Fruit fly (Drosophila melanogaster): ENCODE data around the gene CG11353.

Gene CG11353

DNA sequence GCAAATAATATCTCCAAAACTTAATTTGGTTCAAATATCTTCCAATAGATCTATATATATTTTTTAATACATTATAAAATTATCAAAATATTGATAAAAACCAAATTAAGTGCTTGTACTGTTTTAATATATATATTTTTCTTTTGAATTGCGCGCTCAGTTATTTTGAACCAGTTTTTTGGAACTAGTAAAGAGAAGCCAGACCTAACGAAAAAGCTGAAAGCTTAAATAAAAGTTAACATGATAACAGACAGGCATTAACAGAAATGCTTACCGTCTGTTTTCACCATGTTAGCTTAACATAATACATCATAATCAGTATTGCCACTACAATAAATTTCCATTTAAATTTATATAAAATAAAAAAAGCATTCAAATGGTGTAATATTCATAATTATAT, 22.7 kb upstream of the CG11353 start:
- TF ChIP-seq insv (optimal IDR thresholded peaks at IDR 0.05) (no peak), psq (optimal IDR thresholded peaks at IDR 0.05) (no peak), ttk (optimal IDR thresholded peaks at IDR 0.05) (no peak), Myc (optimal IDR thresholded peaks at IDR 0.05) (no peak), h (optimal IDR thresholded peaks at IDR 0.05) (no peak), Sin3A (optimal IDR thresholded peaks at IDR 0.05) (no peak)

DNA sequence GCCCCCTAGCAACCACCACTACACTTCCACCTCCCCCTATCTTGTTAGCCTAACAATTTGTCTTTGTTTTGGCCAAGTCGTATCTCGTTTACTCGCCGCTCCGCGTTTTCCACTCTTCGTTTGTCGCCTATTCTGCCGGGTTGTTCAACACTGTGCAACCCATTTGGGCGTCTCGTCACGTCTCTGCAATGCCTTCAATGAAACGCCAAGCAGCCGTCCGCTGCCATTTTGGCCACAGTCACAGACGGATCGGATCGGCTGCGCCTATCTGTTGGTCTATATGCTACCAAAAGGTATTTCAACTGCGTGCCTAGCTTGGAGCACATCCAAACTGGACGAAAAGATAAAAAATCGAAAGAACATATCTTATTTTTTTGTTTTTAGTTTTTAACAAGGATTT, 16.6 kb upstream of the CG11353 start:
- no peak for TF ChIP-seq insv (optimal IDR thresholded peaks at IDR 0.05)
- TF ChIP-seq ttk (optimal IDR thresholded peaks at IDR 0.05) = no peak
- no peak for TF ChIP-seq Myc (optimal IDR thresholded peaks at IDR 0.05)
- no peak for TF ChIP-seq psq (optimal IDR thresholded peaks at IDR 0.05)
- TF ChIP-seq Sin3A (optimal IDR thresholded peaks at IDR 0.05) = no peak
- TF ChIP-seq h (optimal IDR thresholded peaks at IDR 0.05) = no peak

DNA sequence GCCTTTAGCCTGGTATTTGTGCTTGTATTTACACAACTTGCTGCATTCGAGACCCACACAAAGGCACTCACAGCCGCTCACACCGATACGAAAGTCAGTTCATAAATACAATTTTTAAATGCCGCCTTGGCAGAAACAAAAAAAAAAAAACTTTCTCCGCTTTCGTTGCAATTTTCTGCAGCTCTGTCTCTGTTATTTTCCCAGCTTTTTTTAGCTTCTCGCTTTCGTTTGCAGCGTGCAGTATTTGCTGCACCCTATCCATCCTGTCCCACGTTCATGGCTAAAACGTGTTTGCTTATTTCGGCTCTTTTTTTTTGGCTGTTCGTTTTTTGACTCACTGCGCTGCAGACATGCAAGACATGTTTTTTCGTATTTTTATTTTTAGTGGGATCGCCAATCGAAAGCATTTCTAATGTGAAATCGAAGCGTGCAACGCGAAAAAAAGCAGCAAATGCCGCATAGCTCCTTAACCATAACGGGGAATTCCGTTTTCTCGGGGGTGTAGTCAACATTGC, 13.5 kb upstream of the CG11353 start:
- no peak for TF ChIP-seq Sin3A (optimal IDR thresholded peaks at IDR 0.05)
- TF ChIP-seq ttk (optimal IDR thresholded peaks at IDR 0.05) = no peak
- no peak for TF ChIP-seq insv (optimal IDR thresholded peaks at IDR 0.05)
- TF ChIP-seq psq (optimal IDR thresholded peaks at IDR 0.05) = no peak
- TF ChIP-seq h (optimal IDR thresholded peaks at IDR 0.05) = no peak
- no peak for TF ChIP-seq Myc (optimal IDR thresholded peaks at IDR 0.05)

DNA sequence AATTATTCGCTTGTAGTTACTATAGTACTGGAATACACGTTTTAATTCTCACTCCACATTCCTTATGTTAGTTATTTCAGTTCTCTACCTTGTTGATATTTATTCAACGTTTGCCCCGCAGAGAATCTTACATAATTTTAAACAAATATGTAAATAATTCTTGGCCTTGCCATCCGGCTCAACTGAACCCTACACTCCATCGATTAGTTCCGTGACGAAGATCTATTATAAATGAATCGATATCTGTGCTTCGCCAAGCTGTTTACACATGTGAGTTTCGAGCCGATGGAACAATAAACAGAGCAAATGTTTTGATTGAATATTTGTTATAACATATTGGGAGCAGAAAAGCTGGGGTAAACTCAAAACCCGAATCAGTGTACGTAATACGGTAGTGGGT, 11.2 kb upstream of the CG11353 start:
- TF ChIP-seq psq (optimal IDR thresholded peaks at IDR 0.05) (no peak), h (optimal IDR thresholded peaks at IDR 0.05) (no peak), Sin3A (optimal IDR thresholded peaks at IDR 0.05) (no peak)

DNA sequence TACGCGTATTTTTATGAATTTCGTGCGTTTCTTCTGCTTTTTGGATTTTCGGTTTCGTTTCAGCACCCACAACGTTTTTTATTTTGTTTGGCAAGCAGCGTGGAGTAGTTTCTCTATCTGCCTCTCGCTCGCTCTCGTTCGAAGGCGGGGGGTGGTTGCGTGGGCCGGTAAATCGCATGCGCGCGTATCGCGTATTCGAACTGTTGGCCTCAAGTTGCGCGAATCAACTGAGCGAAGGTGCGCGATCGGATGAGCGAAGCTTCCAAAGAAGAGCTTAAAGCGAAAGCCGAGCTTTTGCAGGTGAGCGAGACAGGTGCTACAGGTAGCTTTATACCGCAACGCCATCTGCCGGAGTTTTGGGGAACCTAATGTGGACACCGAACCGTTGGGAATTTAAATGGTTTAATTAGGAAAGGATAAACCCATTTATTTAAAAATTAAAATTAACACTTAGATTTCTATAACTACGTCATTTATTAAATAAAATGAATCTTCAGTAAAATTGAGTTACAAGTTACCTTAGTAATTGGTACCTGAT, 960 bp upstream of the CG11353 start, which contains the start of gene Tie:
Tie (minus strand) TSS at position 205 of the 538 bp plus-strand sequence.
- no peak for TF ChIP-seq ttk (optimal IDR thresholded peaks at IDR 0.05)
- no peak for TF ChIP-seq h (optimal IDR thresholded peaks at IDR 0.05)
- no peak for TF ChIP-seq psq (optimal IDR thresholded peaks at IDR 0.05)
- no peak for TF ChIP-seq insv (optimal IDR thresholded peaks at IDR 0.05)
- no peak for TF ChIP-seq Myc (optimal IDR thresholded peaks at IDR 0.05)
- TF ChIP-seq Sin3A (optimal IDR thresholded peaks at IDR 0.05) = no peak

DNA sequence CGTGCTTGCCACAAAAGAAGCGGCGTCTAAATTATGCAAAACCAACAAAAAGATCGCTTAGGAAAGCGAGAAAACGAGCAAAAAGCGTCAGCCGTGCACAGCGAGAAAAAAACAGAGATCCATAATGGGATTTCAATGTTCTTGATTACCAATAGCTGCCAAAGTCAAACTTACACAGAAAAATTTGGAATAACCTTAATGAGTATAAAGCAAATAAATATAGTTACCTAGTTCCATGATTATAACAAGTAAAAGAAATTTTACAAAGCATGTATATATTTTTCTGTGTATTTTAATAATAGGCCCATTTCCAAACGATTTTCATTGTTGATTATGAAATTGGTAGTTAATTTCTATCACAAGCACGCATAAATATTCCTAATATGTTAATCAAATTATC, 971 bp downstream of the CG11353 start:
- TF ChIP-seq insv (optimal IDR thresholded peaks at IDR 0.05) = no peak
- TF ChIP-seq psq (optimal IDR thresholded peaks at IDR 0.05) = no peak
- no peak for TF ChIP-seq Myc (optimal IDR thresholded peaks at IDR 0.05)
- TF ChIP-seq ttk (optimal IDR thresholded peaks at IDR 0.05) = no peak
- TF ChIP-seq h (optimal IDR thresholded peaks at IDR 0.05) = no peak
- no peak for TF ChIP-seq Sin3A (optimal IDR thresholded peaks at IDR 0.05)

DNA sequence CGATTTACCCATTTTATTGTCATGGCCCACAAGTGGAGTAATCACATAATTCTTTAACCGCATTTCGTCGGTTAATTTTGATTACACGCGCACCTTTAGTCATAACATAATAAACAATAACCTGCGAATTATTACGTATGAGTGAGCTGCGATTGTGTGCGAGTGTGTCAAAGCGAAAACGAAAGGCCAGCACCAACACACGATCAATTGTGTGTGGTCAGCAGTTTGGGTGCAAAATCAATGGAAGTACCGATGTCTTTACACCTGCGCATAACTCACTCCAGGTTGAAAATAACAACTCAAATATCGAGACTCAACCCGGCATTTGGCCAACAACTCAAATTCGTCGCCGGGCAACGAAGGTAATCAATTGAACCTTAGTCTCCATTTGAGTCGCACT, 1.5 kb downstream of the CG11353 start:
- no peak for TF ChIP-seq insv (optimal IDR thresholded peaks at IDR 0.05)
- TF ChIP-seq h (optimal IDR thresholded peaks at IDR 0.05) = no peak
- TF ChIP-seq psq (optimal IDR thresholded peaks at IDR 0.05) = no peak
- no peak for TF ChIP-seq ttk (optimal IDR thresholded peaks at IDR 0.05)
- no peak for TF ChIP-seq Myc (optimal IDR thresholded peaks at IDR 0.05)
- no peak for TF ChIP-seq Sin3A (optimal IDR thresholded peaks at IDR 0.05)

DNA sequence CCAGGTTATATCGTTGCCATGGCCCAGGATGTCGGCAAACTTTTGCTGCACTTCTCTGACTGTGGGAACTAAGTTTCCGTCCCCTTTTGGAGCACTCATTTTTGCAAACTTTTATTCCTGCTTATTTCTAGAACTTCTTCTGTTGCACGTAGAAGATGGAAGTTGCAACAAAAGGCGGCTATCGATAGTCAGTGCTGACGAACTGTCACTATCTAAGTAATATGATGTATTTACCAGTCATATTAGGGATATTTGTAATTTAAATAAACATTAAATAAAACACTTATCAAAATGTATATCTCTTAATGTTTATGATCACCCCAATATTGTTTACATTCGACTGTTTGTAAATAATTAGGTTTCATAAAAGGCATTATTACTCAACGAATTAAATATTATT, 8.1 kb downstream of the CG11353 start, which contains the start of gene CG32243:
CG32243 (minus strand) TSS at position 175 of the 400 bp plus-strand sequence.
- no peak for TF ChIP-seq Sin3A (optimal IDR thresholded peaks at IDR 0.05)
- TF ChIP-seq insv (optimal IDR thresholded peaks at IDR 0.05) = no peak
- no peak for TF ChIP-seq ttk (optimal IDR thresholded peaks at IDR 0.05)
- TF ChIP-seq h (optimal IDR thresholded peaks at IDR 0.05) = no peak
- TF ChIP-seq Myc (optimal IDR thresholded peaks at IDR 0.05) = no peak
- no peak for TF ChIP-seq psq (optimal IDR thresholded peaks at IDR 0.05)

DNA sequence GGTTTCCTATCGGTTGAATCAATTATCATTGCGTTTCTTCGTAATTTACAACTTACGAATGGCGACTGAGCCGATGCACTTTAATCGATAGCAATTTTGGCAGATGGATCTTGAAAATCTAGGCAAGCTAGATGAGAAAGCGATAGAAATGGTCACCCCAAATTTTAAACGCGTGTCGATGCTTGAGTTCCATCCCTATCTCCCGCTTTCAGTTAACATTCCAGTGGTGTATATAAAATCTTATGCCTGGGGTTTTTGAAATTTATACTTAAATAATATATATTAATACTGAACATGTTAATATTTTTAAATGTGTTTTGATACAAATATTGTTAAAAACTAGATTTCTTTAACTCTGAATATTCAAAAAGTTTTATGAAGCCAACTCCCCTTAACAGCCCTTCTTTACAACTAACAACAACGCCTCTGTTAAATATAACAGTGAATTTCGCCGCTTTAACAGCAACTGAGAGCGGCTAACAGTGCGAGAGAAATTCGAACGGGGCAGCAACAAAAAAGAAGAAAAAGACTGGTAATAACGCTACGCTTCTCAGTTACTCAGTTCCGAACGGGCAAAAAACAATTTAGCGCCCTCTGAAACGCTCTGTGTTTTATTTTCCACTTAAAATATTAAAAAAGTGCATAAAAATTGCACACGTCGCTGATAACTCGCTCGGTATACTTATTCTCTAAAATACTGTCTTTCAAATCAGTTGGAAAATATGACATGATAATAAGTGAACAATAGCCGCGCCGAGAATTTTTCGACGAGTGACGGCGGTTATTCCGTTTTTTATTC, 8.8 kb downstream of the CG11353 start, which contains the start of gene CG11357:
CG11357 (plus strand) TSS at position 479 of the 799 bp plus-strand sequence.
- TF ChIP-seq Sin3A (optimal IDR thresholded peaks at IDR 0.05) (no peak), h (optimal IDR thresholded peaks at IDR 0.05) (no peak), insv (optimal IDR thresholded peaks at IDR 0.05) (no peak), psq (optimal IDR thresholded peaks at IDR 0.05) (no peak)

DNA sequence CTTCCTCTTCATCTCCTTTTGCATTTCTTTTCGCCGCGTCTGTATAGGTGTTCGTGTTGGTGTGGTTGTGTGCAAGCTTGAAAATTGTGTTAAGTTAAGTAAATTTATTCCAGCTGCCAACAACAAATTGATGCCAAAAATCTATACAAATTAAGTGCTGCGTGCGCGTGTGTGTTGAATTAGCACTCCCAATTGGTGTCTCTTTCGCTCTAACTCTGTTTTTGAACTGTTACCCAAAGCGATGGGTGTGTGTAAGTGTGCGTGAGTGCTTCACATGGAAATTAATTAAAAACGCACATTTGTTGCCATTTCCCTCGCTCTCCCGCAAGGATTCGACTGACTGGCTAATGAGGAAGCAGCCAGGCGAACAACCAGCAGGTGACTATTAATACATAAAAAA, 9.6 kb downstream of the CG11353 start:
- TF ChIP-seq h (optimal IDR thresholded peaks at IDR 0.05) = no peak
- TF ChIP-seq psq (optimal IDR thresholded peaks at IDR 0.05) = no peak
- TF ChIP-seq insv (optimal IDR thresholded peaks at IDR 0.05) = no peak
- TF ChIP-seq Sin3A (optimal IDR thresholded peaks at IDR 0.05) = no peak
- no peak for TF ChIP-seq Myc (optimal IDR thresholded peaks at IDR 0.05)
- no peak for TF ChIP-seq ttk (optimal IDR thresholded peaks at IDR 0.05)

DNA sequence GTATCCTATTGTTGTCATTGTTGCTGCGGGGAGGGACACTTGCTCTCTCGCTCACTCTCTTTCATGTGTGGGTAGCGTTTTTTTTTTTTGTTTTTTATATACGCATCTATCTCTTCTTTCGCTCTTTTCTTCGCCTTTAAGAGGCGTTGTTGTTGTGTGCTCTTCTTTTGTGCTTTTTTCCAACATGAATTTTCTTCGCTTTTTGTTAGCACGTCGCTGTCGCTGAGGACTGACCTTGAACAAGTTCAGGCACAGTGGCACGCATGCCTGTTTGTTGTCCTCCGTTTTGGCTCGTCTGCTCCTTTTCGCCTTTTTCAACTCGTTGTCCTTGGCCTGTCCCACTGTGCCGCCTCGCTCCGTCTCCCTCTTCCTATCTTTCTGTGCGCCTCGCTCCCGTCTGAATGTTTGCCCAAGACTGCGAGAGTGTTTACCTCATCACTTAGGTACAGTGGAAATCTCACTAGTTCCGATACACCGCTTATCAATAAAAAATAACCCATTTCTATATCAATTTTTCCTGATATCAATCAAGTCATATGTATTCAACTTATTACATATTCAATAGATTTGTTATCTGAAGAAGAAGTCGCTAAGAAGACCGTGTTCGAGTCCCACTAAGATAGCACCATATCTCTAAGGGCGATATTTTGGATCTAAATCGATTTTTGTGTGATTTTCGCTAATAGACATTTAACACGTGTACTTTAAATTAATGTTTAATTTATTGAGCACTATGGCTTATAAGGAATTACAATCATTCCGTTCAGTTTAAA, 10.2 kb downstream of the CG11353 start:
- no peak for TF ChIP-seq Myc (optimal IDR thresholded peaks at IDR 0.05)
- no peak for TF ChIP-seq h (optimal IDR thresholded peaks at IDR 0.05)
- no peak for TF ChIP-seq Sin3A (optimal IDR thresholded peaks at IDR 0.05)
- no peak for TF ChIP-seq ttk (optimal IDR thresholded peaks at IDR 0.05)
- TF ChIP-seq psq (optimal IDR thresholded peaks at IDR 0.05) = no peak
- no peak for TF ChIP-seq insv (optimal IDR thresholded peaks at IDR 0.05)

DNA sequence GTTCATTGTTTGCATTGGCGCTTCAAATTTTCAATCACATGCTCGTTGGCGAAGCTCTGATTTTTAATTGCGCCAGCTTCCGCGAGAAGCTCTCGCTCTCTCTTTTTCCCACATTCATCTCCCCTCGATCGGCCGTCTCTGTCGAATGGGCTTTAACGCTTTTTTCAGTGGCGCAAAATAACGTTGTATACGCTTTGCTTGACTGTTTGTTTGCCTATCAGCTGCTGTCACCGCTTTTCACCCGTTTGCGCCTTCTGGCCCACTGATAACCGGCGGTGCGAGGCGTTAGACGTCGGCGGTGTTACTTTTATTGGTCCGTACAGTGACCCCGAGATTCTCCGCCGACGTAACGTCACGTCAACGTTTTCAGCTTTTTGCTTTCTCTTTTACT, 10.8 kb downstream of the CG11353 start:
- TF ChIP-seq insv (optimal IDR thresholded peaks at IDR 0.05) = no peak
- TF ChIP-seq psq (optimal IDR thresholded peaks at IDR 0.05) = no peak
- TF ChIP-seq h (optimal IDR thresholded peaks at IDR 0.05) = no peak
- TF ChIP-seq ttk (optimal IDR thresholded peaks at IDR 0.05) = no peak
- TF ChIP-seq Myc (optimal IDR thresholded peaks at IDR 0.05) = no peak
- TF ChIP-seq Sin3A (optimal IDR thresholded peaks at IDR 0.05) = no peak
